Fruit fly (Drosophila melanogaster) whole organism, wandering third instar larva: Measurements from ENCODE around the gene CG15385.

Source experiments
- Abd-B ChIP-seq: fragments of >200 bp; optimal IDR thresholded peaks from 2 replicates; lab custom pipeline; 2017; ENCODE audit warnings: missing biosample characterization, missing genetic modification characterization
- CrebA ChIP-seq: fragments of 200-800 bp; sonication (Bioruptor generic); optimal IDR thresholded peaks from 2 replicates; lab custom pipeline; 2016; ENCODE audit warnings: missing biosample characterization, mild to moderate bottlenecking, missing genetic modification characterization, borderline replicate concordance
- Dif ChIP-seq: fragments of 200-275, 200-300 bp; sonication (Bioruptor generic); optimal IDR thresholded peaks from 2 replicates; lab custom pipeline; 2018; ENCODE audit warnings: missing biosample characterization, missing genetic modification characterization; ENCODE audit not compliant: partially characterized antibody
- Hnf4 ChIP-seq: fragments of 200-800 bp; sonication (Bioruptor generic); optimal IDR thresholded peaks from 2 replicates; lab custom pipeline; 2016; ENCODE audit warnings: missing biosample characterization, mild to moderate bottlenecking, missing genetic modification characterization
- Myc ChIP-seq: fragments of >200 bp; optimal IDR thresholded peaks from 2 replicates; lab custom pipeline; 2017
- N ChIP-seq: fragments of >200 bp; optimal IDR thresholded peaks from 2 replicates; lab custom pipeline; 2018; ENCODE audit warnings: missing biosample characterization, missing external identifiers, missing genetic modification characterization
- OdsH ChIP-seq: fragments of 200-800 bp; sonication (Bioruptor generic); optimal IDR thresholded peaks from 2 replicates; lab custom pipeline; 2016; ENCODE audit warnings: missing biosample characterization, mild to moderate bottlenecking, missing genetic modification characterization
- ey ChIP-seq: fragments of 200-800 bp; sonication (Bioruptor generic); optimal IDR thresholded peaks from 2 replicates; lab custom pipeline; 2016; ENCODE audit warnings: missing biosample characterization, missing genetic modification characterization
- h ChIP-seq: fragments of 200-800 bp; sonication (Bioruptor generic); optimal IDR thresholded peaks from 3 replicates; lab custom pipeline; 2016; ENCODE audit warnings: missing biosample characterization, mild to moderate bottlenecking, missing genetic modification characterization
- psq ChIP-seq: fragments of 200-800 bp; sonication (Bioruptor generic); optimal IDR thresholded peaks from 3 replicates; lab custom pipeline; 2017; ENCODE audit warnings: missing biosample characterization, mild to moderate bottlenecking, missing genetic modification characterization, moderate library complexity
- rgr ChIP-seq: fragments of 200-800 bp; sonication (Bioruptor generic); optimal IDR thresholded peaks from 3 replicates; lab custom pipeline; 2016; ENCODE audit warnings: missing biosample characterization, mild to moderate bottlenecking, missing genetic modification characterization
- woc ChIP-seq: sonication (Bioruptor generic); optimal IDR thresholded peaks from 2 replicates; lab custom pipeline; 2016; ENCODE audit warnings: missing biosample characterization, mild to moderate bottlenecking, missing genetic modification characterization

DNA sequence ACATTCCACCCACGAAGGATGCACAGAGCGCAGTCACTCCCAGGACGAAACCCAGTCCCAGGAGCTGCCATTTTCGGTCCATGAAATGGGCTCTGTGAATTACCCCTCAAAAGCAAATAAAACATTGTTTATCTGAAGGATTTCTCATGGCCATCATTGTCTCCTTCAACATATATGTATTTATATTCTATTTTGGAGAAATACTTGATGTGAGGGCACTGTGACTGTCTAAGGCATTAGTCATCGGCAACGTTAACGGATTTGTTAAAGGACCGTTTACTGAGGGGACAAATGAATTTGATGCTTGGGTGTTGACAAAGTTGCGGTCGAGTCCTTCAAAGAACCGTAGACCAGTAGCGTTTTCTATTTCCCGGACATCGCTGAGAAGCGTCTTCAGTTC, 26.9 kb upstream of the CG15385 start, which contains the start of gene Tengl2:
- TF ChIP-seq Abd-B: no peak
- TF ChIP-seq OdsH (GFP tag; lab: Kevin White, UChicago): no peak
- no peak for TF ChIP-seq Hnf4 (GFP tag; lab: Kevin White, UChicago)
- no peak for TF ChIP-seq Dif
- no peak for TF ChIP-seq ey (GFP tag; lab: Kevin White, UChicago)
- no peak for TF ChIP-seq CrebA
- TF ChIP-seq psq (GFP tag; lab: Kevin White, UChicago): no peak
- no peak for TF ChIP-seq woc (GFP tag; lab: Kevin White, UChicago)
- TF ChIP-seq h (GFP tag; lab: Kevin White, UChicago): no peak
- TF ChIP-seq Myc (lab: Kevin White, UChicago): no peak
- no peak for TF ChIP-seq rgr (GFP tag; lab: Kevin White, UChicago)
- no peak for TF ChIP-seq N (GFP tag; lab: Kevin White, UChicago)
